Fruit fly (Drosophila melanogaster) whole organism, embryonic: Measurements from ENCODE around the gene CG12194.

Experiments used
- Asciz ChIP-seq: fragments of 200-800 bp; sonication (Bioruptor generic); optimal IDR thresholded peaks from 2 replicates; lab custom pipeline; 2017; ENCODE audit warnings: missing biosample characterization, mild to moderate bottlenecking, missing genetic modification characterization, missing genetic modification reagents
- Atf-2 ChIP-seq: fragments of 200-800 bp; sonication (Bioruptor generic); optimal IDR thresholded peaks from 2 replicates; lab custom pipeline; 2016; ENCODE audit warnings: missing biosample characterization, missing genetic modification characterization
- B-H1 ChIP-seq: fragments of 200-800 bp; sonication (Bioruptor generic); IDR thresholded peaks from 3 replicates; pipeline ENCODE4 v1.3.6; 2022; ENCODE audit warnings: missing biosample characterization, missing genetic modification characterization
- B-H2 ChIP-seq: fragments of 200-800 bp; sonication (Bioruptor generic); optimal IDR thresholded peaks from 2 replicates; lab custom pipeline; 2018; ENCODE audit warnings: missing biosample characterization, mild to moderate bottlenecking, missing genetic modification characterization
- CG12299 ChIP-seq: fragments of 200-800 bp; sonication (Bioruptor generic); optimal IDR thresholded peaks from 2 replicates; lab custom pipeline; 2018; ENCODE audit warnings: missing biosample characterization, mild to moderate bottlenecking, missing genetic modification characterization
- CG1233 ChIP-seq: fragments of 200-800 bp; sonication (Bioruptor generic); optimal IDR thresholded peaks from 4 replicates; lab custom pipeline; 2018; ENCODE audit warnings: missing biosample characterization, mild to moderate bottlenecking, missing genetic modification characterization
- CG1529 ChIP-seq: fragments of 200-800 bp; sonication (Bioruptor generic); optimal IDR thresholded peaks from 3 replicates; lab custom pipeline; 2018; ENCODE audit warnings: missing biosample characterization, missing genetic modification characterization
- CG16813 ChIP-seq: fragments of 200-800 bp; sonication (Bioruptor generic); IDR thresholded peaks from 3 replicates; pipeline ENCODE4 v1.3.6; 2022; ENCODE audit warnings: missing biosample characterization, missing genetic modification characterization; ENCODE audit not compliant: partially characterized antibody
- CG16815 ChIP-seq: fragments of 200-800 bp; sonication (Bioruptor generic); optimal IDR thresholded peaks from 3 replicates; lab custom pipeline; 2017; ENCODE audit warnings: missing biosample characterization, mild to moderate bottlenecking, missing genetic modification characterization
- CG17361 ChIP-seq: fragments of 200-800 bp; sonication (Bioruptor generic); IDR thresholded peaks from 3 replicates; pipeline ENCODE4 v1.3.6; 2022; ENCODE audit warnings: missing biosample characterization, missing genetic modification characterization
- CG1832 ChIP-seq: fragments of 200-800 bp; sonication (Bioruptor generic); optimal IDR thresholded peaks from 2 replicates; lab custom pipeline; 2017; ENCODE audit warnings: missing biosample characterization, mild to moderate bottlenecking, missing genetic modification characterization, inconsistent platforms
- CG2202 ChIP-seq: fragments of 200-800 bp; sonication (Bioruptor generic); optimal IDR thresholded peaks from 2 replicates; lab custom pipeline; 2018; ENCODE audit warnings: missing biosample characterization, mild to moderate bottlenecking, missing genetic modification characterization
- CG34422 ChIP-seq: fragments of 200-800 bp; sonication (Bioruptor generic); IDR thresholded peaks from 3 replicates; pipeline ENCODE4 v1.3.6; 2022; ENCODE audit warnings: missing biosample characterization, missing genetic modification characterization
- CG4328 ChIP-seq: fragments of 200-800 bp; sonication (Bioruptor generic); optimal IDR thresholded peaks from 3 replicates; lab custom pipeline; 2017; ENCODE audit warnings: missing biosample characterization, missing genetic modification reagents, missing genetic modification characterization
- CG4404 ChIP-seq: fragments of 200-800 bp; sonication (Bioruptor generic); IDR thresholded peaks from 2 replicates; pipeline ENCODE4 v1.3.6; 2022; ENCODE audit warnings: missing biosample characterization, missing genetic modification characterization
- CG4707 ChIP-seq: fragments of 200-800 bp; sonication (Bioruptor generic); optimal IDR thresholded peaks from 2 replicates; lab custom pipeline; 2018; ENCODE audit warnings: missing biosample characterization, mild to moderate bottlenecking, missing genetic modification characterization, moderate library complexity
- CG4730 ChIP-seq: fragments of 200-800 bp; sonication (Bioruptor generic); IDR thresholded peaks from 2 replicates; pipeline ENCODE4 v1.3.6; 2022; ENCODE audit warnings: missing biosample characterization, missing genetic modification characterization
- CG5180 ChIP-seq: fragments of 200-800 bp; sonication (Bioruptor generic); optimal IDR thresholded peaks from 3 replicates; lab custom pipeline; 2017; ENCODE audit warnings: missing biosample characterization, missing genetic modification characterization, mild to moderate bottlenecking, moderate library complexity, missing genetic modification reagents
- CG6854 ChIP-seq: fragments of 200-800 bp; sonication (Bioruptor generic); optimal IDR thresholded peaks from 3 replicates; lab custom pipeline; 2017; ENCODE audit warnings: missing biosample characterization, mild to moderate bottlenecking, missing genetic modification characterization
- CG7839 ChIP-seq: fragments of 200-800 bp; sonication (Bioruptor generic); optimal IDR thresholded peaks from 3 replicates; lab custom pipeline; 2018; ENCODE audit warnings: missing biosample characterization, mild to moderate bottlenecking, missing genetic modification characterization, moderate library complexity
- CG9609 ChIP-seq: fragments of 200-800 bp; sonication (Bioruptor generic); optimal IDR thresholded peaks from 3 replicates; lab custom pipeline; 2016; ENCODE audit warnings: missing biosample characterization, missing genetic modification characterization
- Deaf1 ChIP-seq: fragments of 200-800 bp; optimal IDR thresholded peaks from 3 replicates; lab custom pipeline; 2019; ENCODE audit warnings: missing biosample characterization, mild to moderate bottlenecking, missing genetic modification characterization, moderate library complexity
- Dp ChIP-seq: fragments of 200-800 bp; sonication (Bioruptor generic); optimal IDR thresholded peaks from 2 replicates; lab custom pipeline; 2018; ENCODE audit warnings: missing biosample characterization, mild to moderate bottlenecking, missing genetic modification characterization, moderate library complexity
- Gug ChIP-seq: fragments of 200-800 bp; sonication (Bioruptor generic); IDR thresholded peaks from 4 replicates; pipeline ENCODE4 v1.3.6; 2022; ENCODE audit warnings: missing biosample characterization, missing genetic modification characterization
- Myb ChIP-seq: fragments of 200-800 bp; sonication (Bioruptor generic); optimal IDR thresholded peaks from 2 replicates; lab custom pipeline; 2016; ENCODE audit warnings: missing biosample characterization, missing genetic modification characterization
- NK7.1 ChIP-seq: fragments of 200-800 bp; sonication (Bioruptor generic); optimal IDR thresholded peaks from 3 replicates; lab custom pipeline; 2016; ENCODE audit warnings: missing biosample characterization, missing genetic modification characterization
- Pdp1 ChIP-seq, 2 experiments: fragments of 200-800 bp; sonication (Bioruptor generic); optimal IDR thresholded peaks; 3 replicates each; lab custom pipeline; 2016; ENCODE audit warnings: missing biosample characterization in 2 of 2, missing genetic modification characterization in 2 of 2, mild to moderate bottlenecking in 1 of 2, moderate library complexity in 1 of 2
- Six4 ChIP-seq: fragments of 200-800 bp; sonication (Bioruptor generic); optimal IDR thresholded peaks from 2 replicates; lab custom pipeline; 2016; ENCODE audit warnings: missing biosample characterization, missing genetic modification characterization
- Sox102F ChIP-seq: fragments of 200-800 bp; sonication (Bioruptor generic); optimal IDR thresholded peaks from 2 replicates; lab custom pipeline; 2018; ENCODE audit warnings: missing biosample characterization, mild to moderate bottlenecking, missing genetic modification characterization, moderate library complexity
- ac ChIP-seq: fragments of 200-800 bp; sonication (Bioruptor generic); optimal IDR thresholded peaks from 3 replicates; lab custom pipeline; 2017; ENCODE audit warnings: missing biosample characterization, mild to moderate bottlenecking, missing genetic modification characterization
- ap ChIP-seq: fragments of 200-800 bp; sonication (Bioruptor generic); IDR thresholded peaks from 2 replicates; pipeline ENCODE4 v1.3.6; 2022; ENCODE audit warnings: missing biosample characterization, missing genetic modification characterization
- ase ChIP-seq: fragments of 200-800 bp; sonication (Bioruptor generic); IDR thresholded peaks from 3 replicates; pipeline ENCODE4 v1.3.6; 2022; ENCODE audit warnings: missing biosample characterization, missing genetic modification characterization
- bsh ChIP-seq, 2 experiments: fragments of 200-800 bp; sonication (Bioruptor generic); optimal IDR thresholded peaks; 2 replicates each; lab custom pipeline; 2017 to 2018; ENCODE audit warnings: mild to moderate bottlenecking in 2 of 2, missing biosample characterization in 2 of 2, missing genetic modification characterization in 2 of 2, moderate library complexity in 1 of 2
- caup ChIP-seq: fragments of 200-800 bp; sonication (Bioruptor generic); optimal IDR thresholded peaks from 3 replicates; lab custom pipeline; 2017; ENCODE audit warnings: missing biosample characterization, mild to moderate bottlenecking, missing genetic modification characterization, moderate library complexity; ENCODE audit not compliant: severe bottlenecking
- chm ChIP-seq: fragments of 200-800 bp; sonication (Bioruptor generic); IDR thresholded peaks from 2 replicates; pipeline ENCODE4 v1.3.6; 2022; ENCODE audit warnings: missing biosample characterization, missing genetic modification characterization
- ci ChIP-seq: fragments of 200-800 bp; sonication (Bioruptor generic); IDR thresholded peaks from 3 replicates; pipeline ENCODE4 v1.3.6; 2022; ENCODE audit warnings: missing biosample characterization, missing genetic modification characterization
- crc ChIP-seq: fragments of 200-800 bp; sonication (Bioruptor generic); optimal IDR thresholded peaks from 2 replicates; lab custom pipeline; 2016; ENCODE audit warnings: missing biosample characterization, missing genetic modification characterization
- dati ChIP-seq: fragments of 200-800 bp; sonication (Bioruptor generic); IDR thresholded peaks from 2 replicates; pipeline ENCODE4 v1.3.6; 2022; ENCODE audit warnings: missing biosample characterization, missing genetic modification characterization
- dpn ChIP-seq, 2 experiments: fragments of 200-800 bp; sonication (Bioruptor generic); optimal IDR thresholded peaks; 3 replicates each; lab custom pipeline; 2016; ENCODE audit warnings: missing biosample characterization in 2 of 2, missing genetic modification characterization in 2 of 2
- ewg ChIP-seq: fragments of 200-800 bp; sonication (Bioruptor generic); optimal IDR thresholded peaks from 3 replicates; lab custom pipeline; 2017; ENCODE audit warnings: mild to moderate bottlenecking, missing biosample characterization, missing genetic modification reagents, missing genetic modification characterization
- grau ChIP-seq: fragments of 200-800 bp; optimal IDR thresholded peaks from 3 replicates; lab custom pipeline; 2019; ENCODE audit warnings: missing biosample characterization, mild to moderate bottlenecking, missing genetic modification characterization, moderate library complexity
- inv ChIP-seq: fragments of 200-800 bp; sonication (Bioruptor generic); IDR thresholded peaks from 2 replicates; pipeline ENCODE4 v1.3.6; 2022; ENCODE audit warnings: missing biosample characterization, missing genetic modification characterization; ENCODE audit not compliant: partially characterized antibody
- kah ChIP-seq: fragments of 200-800 bp; sonication (Bioruptor generic); optimal IDR thresholded peaks from 2 replicates; lab custom pipeline; 2018; ENCODE audit warnings: missing biosample characterization, mild to moderate bottlenecking, missing genetic modification characterization
- nerfin-1 ChIP-seq: fragments of 200-800 bp; sonication (Bioruptor generic); optimal IDR thresholded peaks from 3 replicates; lab custom pipeline; 2019; ENCODE audit warnings: missing biosample characterization, mild to moderate bottlenecking, missing genetic modification characterization, moderate library complexity
- odd ChIP-seq: fragments of 200-800 bp; sonication (Bioruptor generic); optimal IDR thresholded peaks from 2 replicates; lab custom pipeline; 2017; ENCODE audit warnings: missing biosample characterization, mild to moderate bottlenecking, missing genetic modification characterization
- stwl ChIP-seq: fragments of 200-800 bp; sonication (Bioruptor generic); optimal IDR thresholded peaks from 3 replicates; lab custom pipeline; 2018; ENCODE audit warnings: missing biosample characterization, mild to moderate bottlenecking, missing genetic modification characterization, moderate library complexity
- tx ChIP-seq: fragments of 200-800 bp; sonication (Bioruptor generic); optimal IDR thresholded peaks from 2 replicates; lab custom pipeline; 2016; ENCODE audit warnings: missing biosample characterization, missing genetic modification characterization
- vvl ChIP-seq: fragments of 200-800 bp; sonication (Bioruptor generic); IDR thresholded peaks from 2 replicates; pipeline ENCODE4 v1.3.6; 2022; ENCODE audit warnings: missing biosample characterization, missing genetic modification characterization
- wek ChIP-seq: fragments of 200-800 bp; sonication (Bioruptor generic); optimal IDR thresholded peaks from 3 replicates; lab custom pipeline; 2018; ENCODE audit warnings: missing biosample characterization, mild to moderate bottlenecking, missing genetic modification characterization, moderate library complexity

Gene CG12194

dm6 chr2L:4793780-4794523, 44.2 kb upstream of the CG12194 start, which contains the start of gene fipi (continued):
- TF ChIP-seq CG4404 (GFP tag; lab: Robert Waterston, UW) (no peak), ap (no peak), Myb (GFP tag; lab: Kevin White, UChicago) (peak; percentile 15), CG1233 (GFP tag; lab: Kevin White, UChicago) (no peak), Pdp1 (GFP tag; optimal IDR thresholded peaks at IDR 0.05; lab: Kevin White, UChicago) (no peak), kah (no peak), ewg (GFP tag; lab: Kevin White, UChicago) (no peak), nerfin-1 (tag; lab: Kevin White, UChicago) (no peak), CG1529 (GFP tag; lab: Kevin White, UChicago) (peak; percentile 16), Gug (no peak), ase (GFP tag; lab: Robert Waterston, UW) (no peak), CG6854 (GFP tag; lab: Kevin White, UChicago) (no peak), tx (GFP tag; lab: Kevin White, UChicago) (no peak), CG12299 (tag; lab: Kevin White, UChicago) (no peak), CG7839 (tag; lab: Kevin White, UChicago) (no peak), crc (GFP tag; lab: Kevin White, UChicago) (no peak), CG34422 (no peak), CG2202 (tag; lab: Kevin White, UChicago) (peak; percentile 12), caup (GFP tag; lab: Kevin White, UChicago) (no peak), Asciz (GFP tag; lab: Kevin White, UChicago) (peak; percentile 40), CG4328 (GFP tag; lab: Kevin White, UChicago) (no peak), CG16813 (GFP tag; lab: Robert Waterston, UW) (no peak), odd (GFP tag; lab: Kevin White, UChicago) (no peak), CG4707 (GFP tag; lab: Kevin White, UChicago) (peak; percentile 36), Six4 (no peak), B-H2 (GFP tag; lab: Kevin White, UChicago) (no peak), dati (no peak), Sox102F (GFP tag; lab: Kevin White, UChicago) (no peak), wek (GFP tag; lab: Kevin White, UChicago) (no peak), B-H1 (GFP tag; lab: Robert Waterston, UW) (no peak), Atf-2 (GFP tag; lab: Kevin White, UChicago) (no peak), CG16815 (GFP tag; lab: Kevin White, UChicago) (no peak), CG17361 (GFP tag; lab: Robert Waterston, UW) (no peak), Dp (GFP tag; lab: Kevin White, UChicago) (no peak), CG1832 (GFP tag; lab: Kevin White, UChicago) (no peak), dpn (GFP tag; optimal IDR thresholded peaks at IDR 0.05; lab: Kevin White, UChicago) (no peak), ac (GFP tag; lab: Kevin White, UChicago) (no peak), NK7.1 (GFP tag; lab: Kevin White, UChicago) (no peak), CG5180 (GFP tag; lab: Kevin White, UChicago) (peak; percentile 5), grau (tag; lab: Kevin White, UChicago) (no peak), CG4730 (GFP tag; lab: Robert Waterston, UW) (no peak), ci (peak; percentile 61; the same call in 1 of the 3 replicates), Deaf1 (tag; lab: Kevin White, UChicago) (peak; percentile 93), chm (GFP tag; lab: Robert Waterston, UW) (0 out of 2 replicates have a peak, but pooled peaks have one; percentile 23), bsh (GFP tag; optimal IDR thresholded peaks at IDR 0.05; lab: Kevin White, UChicago) (peak in 1 of 2 experiments; percentile 46), CG9609 (GFP tag; lab: Kevin White, UChicago) (no peak), vvl (GFP tag; lab: Robert Waterston, UW) (0 out of 2 replicates have a peak, but pooled peaks have one; percentile 43), inv (no peak), stwl (tag; lab: Kevin White, UChicago) (no peak)
